Fruit fly (Drosophila melanogaster) whole organism, embryonic: ENCODE measurements around the gene CG45065.

Experiments
- CG11093 ChIP-seq: fragments of 200-800 bp; sonication (Bioruptor generic); IDR thresholded peaks from 3 replicates; pipeline ENCODE4 v1.3.6; 2022; ENCODE audit warnings: missing biosample characterization, missing genetic modification characterization
- CG30020 ChIP-seq: fragments of 200-800 bp; optimal IDR thresholded peaks from 2 replicates; lab custom pipeline; 2019; ENCODE audit warnings: missing biosample characterization, mild to moderate bottlenecking, missing genetic modification characterization, moderate library complexity
- CG42726 ChIP-seq: fragments of 200-800 bp; sonication (Bioruptor generic); IDR thresholded peaks from 2 replicates; pipeline ENCODE4 v1.3.6; 2022; ENCODE audit warnings: missing biosample characterization, missing genetic modification characterization; ENCODE audit not compliant: partially characterized antibody
- CG9437 ChIP-seq: fragments of 200-800 bp; sonication (Bioruptor generic); optimal IDR thresholded peaks from 2 replicates; lab custom pipeline; 2018; ENCODE audit warnings: missing biosample characterization, mild to moderate bottlenecking, missing genetic modification characterization
- CHES-1-like ChIP-seq: fragments of 200-800 bp; sonication (Bioruptor generic); optimal IDR thresholded peaks from 2 replicates; lab custom pipeline; 2016; ENCODE audit warnings: missing biosample characterization, missing genetic modification characterization
- Dp ChIP-seq: fragments of 200-800 bp; sonication (Bioruptor generic); optimal IDR thresholded peaks from 2 replicates; lab custom pipeline; 2018; ENCODE audit warnings: missing biosample characterization, mild to moderate bottlenecking, missing genetic modification characterization, moderate library complexity
- Max ChIP-seq: fragments of 200-800 bp; sonication (Bioruptor generic); optimal IDR thresholded peaks from 2 replicates; lab custom pipeline; 2016; ENCODE audit warnings: missing biosample characterization, mild to moderate bottlenecking, missing genetic modification characterization
- Sox102F ChIP-seq: fragments of 200-800 bp; sonication (Bioruptor generic); optimal IDR thresholded peaks from 2 replicates; lab custom pipeline; 2018; ENCODE audit warnings: missing biosample characterization, mild to moderate bottlenecking, missing genetic modification characterization, moderate library complexity
- ash1 ChIP-seq: fragments of 200-800 bp; sonication (Bioruptor generic); optimal IDR thresholded peaks from 2 replicates; lab custom pipeline; 2018; ENCODE audit warnings: missing biosample characterization, mild to moderate bottlenecking, missing genetic modification characterization
- grau ChIP-seq: fragments of 200-800 bp; optimal IDR thresholded peaks from 3 replicates; lab custom pipeline; 2019; ENCODE audit warnings: missing biosample characterization, mild to moderate bottlenecking, missing genetic modification characterization, moderate library complexity
- h ChIP-seq: fragments of >200 bp; optimal IDR thresholded peaks from 2 replicates; lab custom pipeline; 2017
- wdn ChIP-seq: fragments of 200-800 bp; sonication (Bioruptor generic); IDR thresholded peaks from 2 replicates; pipeline ENCODE4 v1.3.6; 2022; ENCODE audit warnings: missing biosample characterization, missing genetic modification characterization

DNA sequence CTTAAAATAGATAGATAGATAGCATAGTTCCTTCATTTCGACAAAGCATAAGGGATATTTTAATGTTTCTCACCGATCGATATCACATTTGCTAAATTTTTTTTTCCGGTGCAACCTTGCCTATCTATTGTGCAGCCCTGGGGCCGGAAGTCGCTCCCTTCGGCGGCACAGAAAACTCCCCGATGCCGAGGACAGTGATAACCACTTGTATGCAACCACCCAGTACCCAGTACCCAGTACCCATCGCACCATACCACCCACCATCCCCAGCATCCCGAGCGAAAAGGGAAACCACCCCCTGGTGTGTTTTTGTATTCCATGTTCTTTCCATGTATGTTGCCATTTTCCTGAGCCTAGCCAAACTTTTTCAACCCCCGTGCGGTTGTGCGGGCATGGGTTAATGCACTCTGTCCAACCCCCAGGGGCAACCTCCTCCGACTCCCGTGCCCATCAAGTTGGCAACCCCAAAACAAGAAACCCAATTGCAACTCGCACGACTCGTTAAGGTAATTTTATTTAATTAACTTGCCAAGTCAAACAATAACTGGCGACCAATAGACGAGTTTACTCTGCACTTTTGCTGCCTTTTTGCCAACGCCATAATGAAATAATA is 40.4 kb downstream of the CG45065 start:
- no peak for TF ChIP-seq CG42726 (GFP tag; lab: Robert Waterston, UW)
- TF ChIP-seq CG9437, result no peak
- no peak for TF ChIP-seq Dp (GFP tag; lab: Kevin White, UChicago)
- TF ChIP-seq h (lab: Kevin White, UChicago), result no peak
- peak; percentile 21 for TF ChIP-seq Sox102F (GFP tag; lab: Kevin White, UChicago)
- no peak for TF ChIP-seq CG11093 (GFP tag; lab: Robert Waterston, UW)
- TF ChIP-seq Max (GFP tag; lab: Kevin White, UChicago), result no peak
- TF ChIP-seq CHES-1-like (GFP tag; lab: Kevin White, UChicago), result no peak
- no peak for TF ChIP-seq grau (tag; lab: Kevin White, UChicago)
- TF ChIP-seq CG30020 (tag; lab: Kevin White, UChicago), result no peak
- TF ChIP-seq wdn, result no peak
- TF ChIP-seq ash1 (GFP tag; lab: Kevin White, UChicago), result no peak
